Worm (Caenorhabditis elegans) whole organism, L3 larva: ENCODE measurements around the gene fax-1.

Experiments used
- R02D3.7 ChIP-seq: fragments of 150-350 bp; optimal IDR thresholded peaks from 2 replicates; lab custom pipeline; 2014; ENCODE audit warnings: missing biosample characterization, missing genetic modification characterization
- ZK546.5 ChIP-seq: sonication (generic microtip); optimal IDR thresholded peaks from 2 replicates; lab custom pipeline; 2017; ENCODE audit warnings: missing biosample characterization, missing genetic modification characterization
- aly-2 ChIP-seq: fragments of 150-350 bp; optimal IDR thresholded peaks from 2 replicates; lab custom pipeline; 2014; ENCODE audit warnings: missing biosample characterization, missing genetic modification characterization
- ama-1 ChIP-seq: fragments of 150-350 bp; optimal IDR thresholded peaks from 2 replicates; lab custom pipeline; 2018
- ceh-16 ChIP-seq: sonication (generic microtip); optimal IDR thresholded peaks from 2 replicates; lab custom pipeline; 2017; ENCODE audit warnings: missing biosample characterization, missing genetic modification characterization
- ceh-28 ChIP-seq: fragments of 150-350 bp; optimal IDR thresholded peaks from 2 replicates; lab custom pipeline; 2014; ENCODE audit warnings: missing biosample characterization, missing genetic modification reagents, missing genetic modification characterization
- ceh-82 ChIP-seq: fragments of 150-350 bp; optimal IDR thresholded peaks from 2 replicates; lab custom pipeline; 2014; ENCODE audit warnings: missing biosample characterization, missing genetic modification characterization
- ceh-9 ChIP-seq: sonication (generic microtip); optimal IDR thresholded peaks from 2 replicates; lab custom pipeline; 2018; ENCODE audit warnings: missing biosample characterization, missing genetic modification characterization
- daf-12 ChIP-seq: fragments of 150-350 bp; optimal IDR thresholded peaks from 2 replicates; lab custom pipeline; 2014; ENCODE audit warnings: missing biosample characterization, missing genetic modification reagents, missing genetic modification characterization
- egl-27 ChIP-seq: sonication (generic microtip); optimal IDR thresholded peaks from 4 replicates; lab custom pipeline; 2017; ENCODE audit warnings: missing biosample characterization, missing genetic modification reagents, missing genetic modification characterization
- egl-5 ChIP-seq: fragments of 150-350 bp; optimal IDR thresholded peaks from 2 replicates; lab custom pipeline; 2017; ENCODE audit warnings: missing biosample characterization, missing genetic modification reagents, missing genetic modification characterization, inconsistent platforms
- elt-1 ChIP-seq: fragments of 150-350 bp; optimal IDR thresholded peaks from 2 replicates; lab custom pipeline; 2014; ENCODE audit warnings: missing biosample characterization, missing genetic modification characterization
- elt-2 ChIP-seq: sonication (generic microtip); optimal IDR thresholded peaks from 2 replicates; lab custom pipeline; 2016; ENCODE audit warnings: missing genetic modification reagents, mild to moderate bottlenecking, missing genetic modification characterization, missing compliant biosample characterization
- elt-3 ChIP-seq, 3 experiments: fragments of 150-350 bp in 1 of 3; sonication (generic microtip) in 2 of 3; optimal IDR thresholded peaks; 2 replicates in 2 of 3; 4 replicates in 1 of 3; lab custom pipeline; 2014 to 2017; ENCODE audit warnings: missing biosample characterization in 3 of 3, missing genetic modification characterization in 3 of 3
- eor-1 ChIP-seq, 2 experiments: fragments of 150-350 bp; optimal IDR thresholded peaks; 2 replicates each; lab custom pipeline; 2014 to 2018; ENCODE audit warnings: missing biosample characterization in 2 of 2, missing genetic modification characterization in 2 of 2
- fkh-10 ChIP-seq: sonication (generic microtip); optimal IDR thresholded peaks from 2 replicates; lab custom pipeline; 2017; ENCODE audit warnings: missing biosample characterization, missing genetic modification reagents, missing genetic modification characterization
- fkh-2 ChIP-seq: fragments of 150-350 bp; optimal IDR thresholded peaks from 2 replicates; lab custom pipeline; 2014; ENCODE audit warnings: missing biosample characterization, missing genetic modification reagents, missing genetic modification characterization
- fos-1 ChIP-seq: fragments of 150-350 bp; optimal IDR thresholded peaks from 2 replicates; lab custom pipeline; 2014; ENCODE audit warnings: missing biosample characterization, missing genetic modification characterization
- hmg-11 ChIP-seq: sonication (generic microtip); optimal IDR thresholded peaks from 2 replicates; lab custom pipeline; 2016; ENCODE audit warnings: missing genetic modification characterization, missing compliant biosample characterization
- jun-1 ChIP-seq: fragments of 150-350 bp; optimal IDR thresholded peaks from 2 replicates; lab custom pipeline; 2014; ENCODE audit warnings: missing biosample characterization, missing genetic modification reagents, missing genetic modification characterization
- lin-15B ChIP-seq: fragments of 150-350 bp; optimal IDR thresholded peaks from 2 replicates; lab custom pipeline; 2014; ENCODE audit warnings: missing biosample characterization, missing genetic modification characterization
- lin-39 ChIP-seq: fragments of 150-350 bp; optimal IDR thresholded peaks from 2 replicates; lab custom pipeline; 2018; ENCODE audit warnings: missing biosample characterization, missing genetic modification reagents, missing genetic modification characterization
- lsy-12 ChIP-seq: sonication (generic microtip); optimal IDR thresholded peaks from 2 replicates; lab custom pipeline; 2016; ENCODE audit warnings: mild to moderate bottlenecking, missing genetic modification characterization, missing compliant biosample characterization
- mdl-1 ChIP-seq: fragments of 150-350 bp; optimal IDR thresholded peaks from 2 replicates; lab custom pipeline; 2014; ENCODE audit warnings: missing biosample characterization, missing genetic modification characterization
- mml-1 ChIP-seq: fragments of 150-350 bp; sonication (generic microtip); optimal IDR thresholded peaks from 3 replicates; lab custom pipeline; 2014; ENCODE audit warnings: missing biosample characterization, missing genetic modification characterization
- nfya-1 ChIP-seq: sonication (generic microtip); optimal IDR thresholded peaks from 2 replicates; lab custom pipeline; 2017; ENCODE audit warnings: missing genetic modification characterization, mild to moderate bottlenecking, missing compliant biosample characterization, antibody characterized with exemption, moderate library complexity; ENCODE audit not compliant: insufficient read depth
- nhr-11 ChIP-seq: fragments of 150-350 bp; optimal IDR thresholded peaks from 2 replicates; lab custom pipeline; 2014; ENCODE audit warnings: missing biosample characterization, missing genetic modification characterization
- nhr-12 ChIP-seq: fragments of 150-350 bp; optimal IDR thresholded peaks from 2 replicates; lab custom pipeline; 2014; ENCODE audit warnings: missing biosample characterization, missing genetic modification characterization
- nhr-23 ChIP-seq: fragments of 150-350 bp; optimal IDR thresholded peaks from 2 replicates; lab custom pipeline; 2014; ENCODE audit warnings: missing biosample characterization, missing genetic modification reagents, missing genetic modification characterization
- nhr-237 ChIP-seq: fragments of 150-350 bp; optimal IDR thresholded peaks from 2 replicates; lab custom pipeline; 2014; ENCODE audit warnings: missing biosample characterization, missing genetic modification characterization
- nhr-25 ChIP-seq: sonication (generic microtip); optimal IDR thresholded peaks from 2 replicates; lab custom pipeline; 2017; ENCODE audit warnings: missing biosample characterization, missing genetic modification characterization
- nhr-28 ChIP-seq: fragments of 150-350 bp; optimal IDR thresholded peaks from 2 replicates; lab custom pipeline; 2014; ENCODE audit warnings: missing biosample characterization, missing genetic modification characterization
- nhr-43 ChIP-seq: sonication (generic microtip); optimal IDR thresholded peaks from 2 replicates; lab custom pipeline; 2016; ENCODE audit warnings: mild to moderate bottlenecking, missing genetic modification characterization, missing compliant biosample characterization; ENCODE audit not compliant: poor library complexity, severe bottlenecking
- nhr-67 ChIP-seq: fragments of 150-350 bp; optimal IDR thresholded peaks from 2 replicates; lab custom pipeline; 2014; ENCODE audit warnings: missing biosample characterization, missing genetic modification characterization
- nhr-76 ChIP-seq: fragments of 150-350 bp; sonication (generic microtip); optimal IDR thresholded peaks from 5 replicates; lab custom pipeline; 2014; ENCODE audit warnings: missing biosample characterization, missing genetic modification characterization
- nhr-77 ChIP-seq: fragments of 150-350 bp; optimal IDR thresholded peaks from 2 replicates; lab custom pipeline; 2014; ENCODE audit warnings: missing biosample characterization, missing genetic modification characterization
- pha-4 ChIP-seq: fragments of 150-350 bp; optimal IDR thresholded peaks from 2 replicates; lab custom pipeline; 2014; ENCODE audit warnings: missing biosample characterization, missing genetic modification reagents, missing genetic modification characterization
- pqm-1 ChIP-seq: fragments of 150-350 bp; optimal IDR thresholded peaks from 2 replicates; lab custom pipeline; 2017; ENCODE audit warnings: missing biosample characterization, missing genetic modification characterization, inconsistent platforms
- sea-2 ChIP-seq: fragments of 150-350 bp; sonication (generic microtip); optimal IDR thresholded peaks from 4 replicates; lab custom pipeline; 2014; ENCODE audit warnings: missing biosample characterization, missing genetic modification reagents, missing genetic modification characterization
- skn-1 ChIP-seq: fragments of 150-350 bp; optimal IDR thresholded peaks from 2 replicates; lab custom pipeline; 2014; ENCODE audit warnings: missing biosample characterization, missing genetic modification characterization
- snpc-4 ChIP-seq: fragments of 150-350 bp; optimal IDR thresholded peaks from 2 replicates; lab custom pipeline; 2014; ENCODE audit warnings: missing biosample characterization, missing genetic modification characterization
- tbx-2 ChIP-seq: sonication (generic microtip); optimal IDR thresholded peaks from 2 replicates; lab custom pipeline; 2016; ENCODE audit warnings: mild to moderate bottlenecking, missing genetic modification characterization, missing compliant biosample characterization
- unc-39 ChIP-seq: sonication (generic microtip); optimal IDR thresholded peaks from 4 replicates; lab custom pipeline; 2017; ENCODE audit warnings: missing biosample characterization, missing genetic modification characterization
- unc-62 ChIP-seq: fragments of 150-350 bp; sonication (generic microtip); optimal IDR thresholded peaks from 4 replicates; lab custom pipeline; 2014; ENCODE audit warnings: missing biosample characterization, missing genetic modification reagents, missing genetic modification characterization
- zag-1 ChIP-seq: fragments of 150-350 bp; optimal IDR thresholded peaks from 2 replicates; lab custom pipeline; 2014; ENCODE audit warnings: missing biosample characterization, missing genetic modification characterization
- ztf-11 ChIP-seq: fragments of 150-350 bp; optimal IDR thresholded peaks from 2 replicates; lab custom pipeline; 2014; ENCODE audit warnings: missing biosample characterization, missing genetic modification characterization
- ztf-4 ChIP-seq: fragments of 150-350 bp; optimal IDR thresholded peaks from 2 replicates; lab custom pipeline; 2014; ENCODE audit warnings: missing biosample characterization, missing genetic modification characterization

Gene fax-1

DNA sequence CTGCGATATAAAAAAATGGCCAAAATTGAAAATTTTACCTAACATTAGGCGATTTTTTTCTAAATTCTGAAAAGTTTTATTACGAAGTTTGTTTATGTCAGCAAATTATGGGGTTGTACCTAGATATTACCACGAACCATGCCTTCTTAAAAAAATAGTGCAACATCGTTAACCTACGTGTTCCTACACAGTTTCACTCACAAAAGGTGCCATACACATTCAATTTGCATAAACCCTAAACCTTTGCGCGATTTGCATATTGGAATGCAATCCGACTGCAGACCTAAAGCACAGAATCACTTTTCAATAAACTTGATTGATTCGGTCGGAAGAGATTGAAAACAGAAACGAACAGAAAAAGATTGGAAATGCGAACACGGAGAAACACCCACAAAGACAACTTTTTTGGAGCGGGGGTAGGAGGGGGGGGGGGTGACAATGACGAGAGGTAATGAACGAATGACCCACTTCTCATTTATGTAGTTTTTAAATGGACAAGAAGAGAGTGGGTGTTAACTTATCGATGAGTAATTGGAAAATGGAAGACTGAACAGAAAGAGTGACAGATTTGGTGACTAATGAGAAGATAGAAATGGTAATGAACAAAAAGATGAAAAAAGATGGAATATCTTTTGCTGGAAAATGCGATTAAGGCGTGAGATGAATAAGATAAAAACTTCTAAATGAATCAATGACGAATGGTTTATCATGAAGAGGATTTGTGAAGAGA lies 42.9 kb downstream of the fax-1 start:
- no peak for TF ChIP-seq hmg-11
- TF ChIP-seq skn-1, result no peak
- no peak for TF ChIP-seq tbx-2 (tag; lab: Kevin White, UChicago)
- TF ChIP-seq egl-27, result no peak
- TF ChIP-seq sea-2 (GFP tag; lab: Kevin White, UChicago), result no peak
- no peak for TF ChIP-seq ceh-16 (tag; lab: Kevin White, UChicago)
- TF ChIP-seq nhr-237 (tag; lab: Kevin White, UChicago), result no peak
- no peak for TF ChIP-seq nhr-76 (tag; lab: Kevin White, UChicago)
- no peak for TF ChIP-seq R02D3.7 (tag; lab: Kevin White, UChicago)
- TF ChIP-seq nhr-67 (tag; lab: Kevin White, UChicago), result no peak
- no peak for TF ChIP-seq nhr-43
- TF ChIP-seq elt-2 (tag; lab: Kevin White, UChicago), result no peak
- TF ChIP-seq elt-3 (tag; optimal IDR thresholded peaks at IDR 0.05; lab: Kevin White, UChicago), result peak in 1 of 3 experiments; percentile 5
- TF ChIP-seq ztf-11 (tag; lab: Kevin White, UChicago), result no peak
- TF ChIP-seq daf-12, result no peak
- no peak for TF ChIP-seq nhr-11
- TF ChIP-seq ceh-82, result no peak
- TF ChIP-seq unc-39 (tag; lab: Kevin White, UChicago), result no peak
- peak; percentile 28 for TF ChIP-seq nhr-25 (tag; lab: Kevin White, UChicago)
- TF ChIP-seq fkh-10 (GFP tag; lab: Kevin White, UChicago), result no peak
- peak; percentile 59 for TF ChIP-seq egl-5 (tag; lab: Kevin White, UChicago)
- TF ChIP-seq nhr-28 (tag; lab: Kevin White, UChicago), result no peak
- TF ChIP-seq unc-62 (GFP tag; lab: Kevin White, UChicago), result no peak
- TF ChIP-seq nhr-77 (tag; lab: Kevin White, UChicago), result no peak
- TF ChIP-seq ceh-28, result no peak
- TF ChIP-seq eor-1 (tag; optimal IDR thresholded peaks at IDR 0.05; lab: Kevin White, UChicago), result no peak
- TF ChIP-seq lin-39 (tag; lab: Kevin White, UChicago), result no peak
- TF ChIP-seq zag-1 (tag; lab: Kevin White, UChicago), result no peak
- no peak for TF ChIP-seq snpc-4
- TF ChIP-seq pqm-1 (tag; lab: Kevin White, UChicago), result peak; percentile 7
- TF ChIP-seq pha-4, result no peak
- TF ChIP-seq mml-1 (tag; lab: Kevin White, UChicago), result no peak
- TF ChIP-seq ztf-4 (tag; lab: Kevin White, UChicago), result no peak
- no peak for TF ChIP-seq fkh-2 (tag; lab: Kevin White, UChicago)
- TF ChIP-seq mdl-1 (tag; lab: Kevin White, UChicago), result no peak
- no peak for TF ChIP-seq nhr-12 (tag; lab: Kevin White, UChicago)
- TF ChIP-seq fos-1 (tag; lab: Kevin White, UChicago), result no peak
- TF ChIP-seq jun-1 (tag; lab: Kevin White, UChicago), result no peak
- TF ChIP-seq lsy-12 (tag; lab: Kevin White, UChicago), result no peak
- no peak for TF ChIP-seq aly-2 (tag; lab: Kevin White, UChicago)
- peak; percentile 38 for TF ChIP-seq elt-1 (tag; lab: Kevin White, UChicago)
- TF ChIP-seq ceh-9 (tag; lab: Kevin White, UChicago), result no peak
- TF ChIP-seq lin-15B (tag; lab: Kevin White, UChicago), result no peak
- no peak for TF ChIP-seq ama-1 (lab: Kevin White, UChicago)
- no peak for TF ChIP-seq ZK546.5 (tag; lab: Kevin White, UChicago)
- TF ChIP-seq nhr-23, result peak; percentile 85
- TF ChIP-seq nfya-1, result no peak
- TF ChIP-seq, all 47 proteins: peak for 6
